Fruit fly (Drosophila melanogaster) whole organism, embryonic: Measurements from ENCODE around the gene nmo.

ENCODE experiments used
- CG1233 ChIP-seq: fragments of 200-800 bp; sonication (Bioruptor generic); optimal IDR thresholded peaks from 4 replicates; lab custom pipeline; 2018; ENCODE audit warnings: missing biosample characterization, mild to moderate bottlenecking, missing genetic modification characterization
- CG12769 ChIP-seq: fragments of 200-800 bp; sonication (Bioruptor generic); optimal IDR thresholded peaks from 2 replicates; lab custom pipeline; 2019; ENCODE audit warnings: missing biosample characterization, mild to moderate bottlenecking, missing genetic modification characterization, moderate library complexity
- CG13296 ChIP-seq: fragments of 200-800 bp; sonication (Bioruptor generic); optimal IDR thresholded peaks from 3 replicates; lab custom pipeline; 2018; ENCODE audit warnings: missing biosample characterization, mild to moderate bottlenecking, missing genetic modification characterization
- CG14441 ChIP-seq: fragments of 200-800 bp; sonication (Bioruptor generic); IDR thresholded peaks from 2 replicates; pipeline ENCODE4 v1.3.6; 2022; ENCODE audit warnings: missing biosample characterization, missing genetic modification characterization
- CG17802 ChIP-seq: fragments of 200-800 bp; sonication (Bioruptor generic); optimal IDR thresholded peaks from 2 replicates; lab custom pipeline; 2018; ENCODE audit warnings: missing biosample characterization, mild to moderate bottlenecking, missing genetic modification characterization, moderate library complexity
- CG2199 ChIP-seq: fragments of 200-800 bp; sonication (Bioruptor generic); IDR thresholded peaks from 3 replicates; pipeline ENCODE4 v1.3.6; 2022; ENCODE audit warnings: missing biosample characterization, missing genetic modification characterization
- CG2678 ChIP-seq: fragments of 200-800 bp; sonication (Bioruptor generic); optimal IDR thresholded peaks from 3 replicates; lab custom pipeline; 2019; ENCODE audit warnings: missing biosample characterization, mild to moderate bottlenecking, missing genetic modification characterization, moderate library complexity
- CG30020 ChIP-seq: fragments of 200-800 bp; optimal IDR thresholded peaks from 2 replicates; lab custom pipeline; 2019; ENCODE audit warnings: missing biosample characterization, mild to moderate bottlenecking, missing genetic modification characterization, moderate library complexity
- CG31441 ChIP-seq: fragments of 200-800 bp; sonication (Bioruptor generic); IDR thresholded peaks from 2 replicates; pipeline ENCODE4 v1.3.6; 2022; ENCODE audit warnings: missing biosample characterization, missing genetic modification characterization
- CG33213 ChIP-seq: fragments of 200-800 bp; sonication (Bioruptor generic); optimal IDR thresholded peaks from 3 replicates; lab custom pipeline; 2016; ENCODE audit warnings: missing biosample characterization, missing genetic modification characterization
- CG3995 ChIP-seq: fragments of 200-800 bp; sonication (Bioruptor generic); optimal IDR thresholded peaks from 3 replicates; lab custom pipeline; 2016; ENCODE audit warnings: missing biosample characterization, missing genetic modification characterization
- CG4707 ChIP-seq: fragments of 200-800 bp; sonication (Bioruptor generic); optimal IDR thresholded peaks from 2 replicates; lab custom pipeline; 2018; ENCODE audit warnings: missing biosample characterization, mild to moderate bottlenecking, missing genetic modification characterization, moderate library complexity
- CG6791 ChIP-seq: fragments of 200-800 bp; sonication (Bioruptor generic); IDR thresholded peaks from 3 replicates; pipeline ENCODE4 v1.3.6; 2022; ENCODE audit warnings: missing biosample characterization, missing genetic modification characterization; ENCODE audit not compliant: partially characterized antibody
- Deaf1 ChIP-seq: fragments of 200-800 bp; optimal IDR thresholded peaks from 3 replicates; lab custom pipeline; 2019; ENCODE audit warnings: missing biosample characterization, mild to moderate bottlenecking, missing genetic modification characterization, moderate library complexity
- Dfd ChIP-seq, 2 experiments: fragments of >200 bp; optimal IDR thresholded peaks; 2 replicates each; lab custom pipeline; 2017; ENCODE audit warnings: missing biosample characterization in 2 of 2, missing genetic modification characterization in 2 of 2
- Eip74EF ChIP-seq, 2 experiments: fragments of 200-800 bp in 1 of 2; fragments of >200 bp in 1 of 2; sonication (Bioruptor generic) in 1 of 2; optimal IDR thresholded peaks; 2 replicates each; lab custom pipeline; 2017 to 2019; ENCODE audit warnings: missing biosample characterization in 2 of 2, missing genetic modification characterization in 2 of 2, mild to moderate bottlenecking in 1 of 2, moderate library complexity in 1 of 2
- H2.0 ChIP-seq: fragments of 200-800 bp; sonication (Bioruptor generic); IDR thresholded peaks from 2 replicates; pipeline ENCODE4 v1.3.6; 2022; ENCODE audit warnings: missing biosample characterization, missing genetic modification characterization
- Hmr ChIP-seq: fragments of 200-800 bp; sonication (Bioruptor generic); optimal IDR thresholded peaks from 3 replicates; lab custom pipeline; 2017; ENCODE audit warnings: mild to moderate bottlenecking, missing biosample characterization, missing genetic modification reagents, missing genetic modification characterization
- Meics ChIP-seq: fragments of 200-800 bp; sonication (Bioruptor generic); optimal IDR thresholded peaks from 2 replicates; lab custom pipeline; 2017; ENCODE audit warnings: missing biosample characterization, mild to moderate bottlenecking, missing genetic modification characterization
- Mrtf ChIP-seq: fragments of 200-800 bp; sonication (Bioruptor generic); IDR thresholded peaks from 3 replicates; pipeline ENCODE4 v1.3.6; 2022; ENCODE audit warnings: missing biosample characterization, missing genetic modification characterization
- NK7.1 ChIP-seq: fragments of 200-800 bp; sonication (Bioruptor generic); optimal IDR thresholded peaks from 3 replicates; lab custom pipeline; 2016; ENCODE audit warnings: missing biosample characterization, missing genetic modification characterization
- Nf-YC ChIP-seq: fragments of 200-800 bp; optimal IDR thresholded peaks from 3 replicates; lab custom pipeline; 2019; ENCODE audit warnings: missing biosample characterization, mild to moderate bottlenecking, missing genetic modification characterization, moderate library complexity
- Opbp ChIP-seq: fragments of 200-800 bp; sonication (Bioruptor generic); IDR thresholded peaks from 3 replicates; pipeline ENCODE4 v1.3.6; 2022; ENCODE audit warnings: missing biosample characterization, missing genetic modification characterization; ENCODE audit not compliant: partially characterized antibody
- Optix ChIP-seq: fragments of 200-800 bp; sonication (Bioruptor generic); IDR thresholded peaks from 3 replicates; pipeline ENCODE4 v1.3.6; 2022; ENCODE audit warnings: missing biosample characterization, missing genetic modification characterization
- Pdp1 ChIP-seq, 2 experiments: fragments of 200-800 bp; sonication (Bioruptor generic); optimal IDR thresholded peaks; 3 replicates each; lab custom pipeline; 2016; ENCODE audit warnings: missing biosample characterization in 2 of 2, missing genetic modification characterization in 2 of 2, mild to moderate bottlenecking in 1 of 2, moderate library complexity in 1 of 2
- Six4 ChIP-seq: fragments of 200-800 bp; sonication (Bioruptor generic); optimal IDR thresholded peaks from 2 replicates; lab custom pipeline; 2016; ENCODE audit warnings: missing biosample characterization, missing genetic modification characterization
- Sox102F ChIP-seq: fragments of 200-800 bp; sonication (Bioruptor generic); optimal IDR thresholded peaks from 2 replicates; lab custom pipeline; 2018; ENCODE audit warnings: missing biosample characterization, mild to moderate bottlenecking, missing genetic modification characterization, moderate library complexity
- ab ChIP-seq: fragments of 200-800 bp; sonication (Bioruptor generic); optimal IDR thresholded peaks from 2 replicates; lab custom pipeline; 2016; ENCODE audit warnings: missing biosample characterization, missing genetic modification characterization
- al ChIP-seq: fragments of 200-800 bp; sonication (Bioruptor generic); IDR thresholded peaks from 2 replicates; pipeline ENCODE4 v1.3.6; 2022; ENCODE audit warnings: missing biosample characterization, missing genetic modification characterization
- aop ChIP-seq: fragments of 200-800 bp; sonication (Bioruptor generic); IDR thresholded peaks from 2 replicates; pipeline ENCODE4 v1.3.6; 2022; ENCODE audit warnings: missing biosample characterization, missing genetic modification characterization
- ap ChIP-seq: fragments of 200-800 bp; sonication (Bioruptor generic); IDR thresholded peaks from 2 replicates; pipeline ENCODE4 v1.3.6; 2022; ENCODE audit warnings: missing biosample characterization, missing genetic modification characterization
- fd64A ChIP-seq: fragments of 200-800 bp; sonication (Bioruptor generic); optimal IDR thresholded peaks from 3 replicates; lab custom pipeline; 2018; ENCODE audit warnings: missing biosample characterization, mild to moderate bottlenecking, missing genetic modification characterization
- gem ChIP-seq: fragments of 200-800 bp; sonication (Bioruptor generic); optimal IDR thresholded peaks from 2 replicates; lab custom pipeline; 2019; ENCODE audit warnings: missing biosample characterization, mild to moderate bottlenecking, missing genetic modification characterization, moderate library complexity
- kni ChIP-seq: fragments of 200-800 bp; sonication (Bioruptor generic); optimal IDR thresholded peaks from 3 replicates; lab custom pipeline; 2017; ENCODE audit warnings: mild to moderate bottlenecking, missing biosample characterization, missing genetic modification reagents, missing genetic modification characterization
- nerfin-1 ChIP-seq: fragments of 200-800 bp; sonication (Bioruptor generic); optimal IDR thresholded peaks from 3 replicates; lab custom pipeline; 2019; ENCODE audit warnings: missing biosample characterization, mild to moderate bottlenecking, missing genetic modification characterization, moderate library complexity
- onecut ChIP-seq: fragments of 200-800 bp; sonication (Bioruptor generic); IDR thresholded peaks from 2 replicates; pipeline ENCODE4 v1.3.6; 2022; ENCODE audit warnings: missing biosample characterization, missing genetic modification characterization
- pan ChIP-seq, 4 experiments: fragments of >200 bp in 3 of 4; fragments of 200-800 bp in 1 of 4; sonication (Bioruptor generic) in 1 of 4; optimal IDR thresholded peaks in 3 of 4; IDR thresholded peaks in 1 of 4; 2 replicates each; pipeline versions ENCODE4 v1.3.6 to Lab custom; 2017 to 2022; ENCODE audit warnings: missing biosample characterization in 2 of 4, missing genetic modification characterization in 2 of 4, mixed read lengths in 1 of 4
- peb ChIP-seq: fragments of 200-800 bp; sonication (Bioruptor generic); IDR thresholded peaks from 2 replicates; pipeline ENCODE4 v1.3.6; 2022; ENCODE audit warnings: missing biosample characterization, missing genetic modification characterization
- rib ChIP-seq: fragments of 200-800 bp; sonication (Bioruptor generic); IDR thresholded peaks from 2 replicates; pipeline ENCODE4 v1.3.6; 2022; ENCODE audit warnings: missing biosample characterization, missing genetic modification characterization
- sc ChIP-seq, 3 experiments: fragments of >200 bp in 2 of 3; fragments of 200-800 bp in 1 of 3; sonication (Bioruptor generic) in 1 of 3; optimal IDR thresholded peaks; 2 replicates in 2 of 3; 3 replicates in 1 of 3; lab custom pipeline; 2017; ENCODE audit warnings: mild to moderate bottlenecking in 1 of 3, missing biosample characterization in 1 of 3, missing genetic modification characterization in 1 of 3, missing genetic modification reagents in 1 of 3
- sisA ChIP-seq: fragments of 200-800 bp; sonication (Bioruptor generic); IDR thresholded peaks from 2 replicates; pipeline ENCODE4 v1.3.6; 2022; ENCODE audit warnings: missing biosample characterization, missing genetic modification characterization
- slbo ChIP-seq: fragments of 200-800 bp; sonication (Bioruptor generic); IDR thresholded peaks from 2 replicates; pipeline ENCODE4 v1.3.6; 2022; ENCODE audit warnings: missing biosample characterization, missing genetic modification characterization
- tin ChIP-seq: fragments of 200-800 bp; sonication (Bioruptor generic); optimal IDR thresholded peaks from 3 replicates; lab custom pipeline; 2016; ENCODE audit warnings: missing biosample characterization, missing genetic modification characterization
- ttk ChIP-seq: fragments of 200-800 bp; sonication (Bioruptor generic); IDR thresholded peaks from 2 replicates; pipeline ENCODE4 v2.1.2; 2022; ENCODE audit warnings: missing biosample characterization, missing genetic modification characterization
- wor ChIP-seq: fragments of 200-800 bp; sonication (Bioruptor generic); IDR thresholded peaks from 2 replicates; pipeline ENCODE4 v1.3.6; 2022; ENCODE audit warnings: missing biosample characterization, missing genetic modification characterization
- zfh1 ChIP-seq: fragments of 200-800 bp; sonication (Bioruptor generic); IDR thresholded peaks from 3 replicates; pipeline ENCODE4 v1.3.6; 2022; ENCODE audit warnings: missing biosample characterization, missing genetic modification characterization

nmo gene

DNA sequence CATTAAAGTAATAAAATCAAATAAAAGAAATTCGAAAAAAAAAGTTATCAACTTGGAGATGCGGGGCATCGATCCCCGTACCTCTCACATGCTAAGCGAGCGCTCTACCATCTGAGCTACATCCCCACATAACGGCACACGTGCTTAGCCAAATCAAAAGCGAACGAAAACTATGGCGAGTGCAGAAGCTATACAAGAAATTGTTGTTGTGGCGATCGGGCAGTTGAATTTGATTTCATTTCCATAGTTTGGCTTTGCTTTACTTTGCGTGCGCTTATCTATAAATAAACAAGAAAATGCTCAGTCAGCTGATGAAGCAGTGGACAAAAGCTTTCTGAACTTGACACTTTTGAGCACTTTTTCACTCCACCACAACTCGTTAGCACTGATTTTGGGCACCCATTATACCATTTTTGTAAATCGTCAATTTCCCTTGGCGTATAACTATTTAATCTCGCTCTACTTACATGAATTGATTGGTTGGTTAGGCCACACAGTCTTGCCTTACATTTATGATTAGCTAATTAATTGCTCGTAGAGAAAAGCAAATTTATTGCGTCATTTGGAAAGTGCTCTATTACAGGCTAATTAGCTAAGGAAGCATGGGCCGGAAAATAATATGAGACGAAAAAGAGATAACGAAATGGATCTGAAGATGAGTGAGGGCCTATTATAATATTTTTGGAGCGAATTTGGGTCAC lies 49.8 kb downstream of the nmo start (continued):
- TF ChIP-seq pan (optimal IDR thresholded peaks at IDR 0.05; lab: Kevin White, UChicago), result no peak
- TF ChIP-seq pan (GFP tag; optimal IDR thresholded peaks at IDR 0.05 in 1 of 2, IDR thresholded peaks at IDR 0.05 in 1 of 2), result peak in 1 of 2 experiments; percentile 27
- TF ChIP-seq NK7.1, result no peak
- TF ChIP-seq CG13296, result peak; percentile 25
- TF ChIP-seq Deaf1, result peak; percentile 62
- 0 out of 2 replicates have a peak, but pooled peaks have one; percentile 8 for TF ChIP-seq slbo (GFP tag; lab: Robert Waterston, UW)
- no peak for TF ChIP-seq ab (GFP tag; lab: Kevin White, UChicago)
- TF ChIP-seq, all 482 proteins: peak for 52

DNA sequence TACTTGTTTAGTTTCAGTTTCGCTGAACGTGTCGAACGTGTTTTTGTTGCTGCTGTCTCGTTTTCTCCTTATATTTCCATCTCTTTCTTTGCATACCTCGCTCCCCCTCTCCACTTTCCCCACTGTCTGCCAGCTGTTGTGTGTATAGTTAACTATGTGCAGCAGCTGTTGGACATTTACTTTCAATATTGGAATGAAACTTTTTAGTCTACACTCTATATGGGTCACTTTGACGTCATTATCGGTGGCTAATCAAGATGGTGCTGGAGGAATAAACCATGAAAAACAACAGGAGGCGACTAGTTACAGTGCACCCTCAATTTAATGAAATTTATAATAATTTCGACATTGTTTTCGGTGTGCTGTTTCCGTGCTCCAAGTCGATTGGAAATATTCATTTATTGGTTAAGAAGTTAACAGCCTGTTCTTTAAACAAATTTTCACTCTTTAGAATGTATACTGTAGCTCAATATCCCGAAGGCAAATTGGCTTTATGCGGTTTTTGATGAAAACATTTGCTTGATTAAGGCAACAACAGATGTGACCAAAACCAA lies 50.4 kb downstream of the nmo start:
- TF ChIP-seq CG3995 (GFP tag; lab: Kevin White, UChicago) (no peak), zfh1 (GFP tag; lab: Robert Waterston, UW) (0 out of 3 replicates have a peak, but pooled peaks have one; percentile 54), Sox102F (GFP tag; lab: Kevin White, UChicago) (peak; percentile 19), Opbp (GFP tag; lab: Robert Waterston, UW) (no peak), ap (GFP tag; lab: Robert Waterston, UW) (no peak), aop (GFP tag; lab: Robert Waterston, UW) (0 out of 2 replicates have a peak, but pooled peaks have one; percentile 22), gem (tag; lab: Kevin White, UChicago) (peak; percentile 34), Optix (GFP tag; lab: Robert Waterston, UW) (no peak), Eip74EF (GFP tag; optimal IDR thresholded peaks at IDR 0.05; lab: Kevin White, UChicago) (no peak), rib (no peak), CG6791 (GFP tag; lab: Robert Waterston, UW) (no peak), wor (GFP tag; lab: Robert Waterston, UW) (peak; percentile 36; the same call in 1 of the 2 replicates), al (GFP tag; lab: Robert Waterston, UW) (0 out of 2 replicates have a peak, but pooled peaks have one; percentile 5), Dfd (GFP tag; optimal IDR thresholded peaks at IDR 0.05; lab: Kevin White, UChicago) (no peak), CG2199 (GFP tag; lab: Robert Waterston, UW) (0 out of 3 replicates have a peak, but pooled peaks have one; percentile 51), nerfin-1 (tag; lab: Kevin White, UChicago) (no peak), Six4 (GFP tag; lab: Kevin White, UChicago) (peak; percentile 40), CG31441 (GFP tag; lab: Robert Waterston, UW) (0 out of 2 replicates have a peak, but pooled peaks have one; percentile 20), peb (GFP tag; lab: Robert Waterston, UW) (no peak), Pdp1 (GFP tag; optimal IDR thresholded peaks at IDR 0.05; lab: Kevin White, UChicago) (no peak), CG12769 (tag; lab: Kevin White, UChicago) (peak; percentile 30), Hmr (GFP tag; lab: Kevin White, UChicago) (peak; percentile 9), Meics (peak; percentile 4), CG30020 (tag; lab: Kevin White, UChicago) (no peak), sisA (peak; percentile 65), CG17802 (peak; percentile 5), CG1233 (GFP tag; lab: Kevin White, UChicago) (peak; percentile 18), onecut (no peak), ttk (GFP tag; lab: Robert Waterston, UW) (peak; percentile 19; the same call in 1 of the 2 replicates), Nf-YC (tag; lab: Kevin White, UChicago) (no peak), tin (GFP tag; lab: Kevin White, UChicago) (peak; percentile 26), Mrtf (GFP tag; lab: Robert Waterston, UW) (no peak), sc (optimal IDR thresholded peaks at IDR 0.05; lab: Kevin White, UChicago) (no peak), sc (GFP tag; optimal IDR thresholded peaks at IDR 0.05; lab: Kevin White, UChicago) (no peak), kni (GFP tag; lab: Kevin White, UChicago) (no peak), CG2678 (tag; lab: Kevin White, UChicago) (peak; percentile 48), fd64A (GFP tag; lab: Kevin White, UChicago) (peak; percentile 31), CG4707 (GFP tag; lab: Kevin White, UChicago) (peak; percentile 49), CG14441 (GFP tag; lab: Robert Waterston, UW) (0 out of 2 replicates have a peak, but pooled peaks have one; percentile 20), H2.0 (GFP tag; lab: Robert Waterston, UW) (peak; percentile 25; the same call in 1 of the 2 replicates), CG33213 (peak; percentile 32)
